Worm (Caenorhabditis elegans) whole organism, early embryonic: Measurements from ENCODE around the gene R10E4.9.

Experiments
- B0310.2 ChIP-seq: sonication (generic microtip); optimal IDR thresholded peaks from 2 replicates; lab custom pipeline; 2016; ENCODE audit warnings: mild to moderate bottlenecking, missing genetic modification characterization, missing compliant biosample characterization
- F13C5.2 ChIP-seq: sonication (generic microtip); optimal IDR thresholded peaks from 2 replicates; lab custom pipeline; 2017; ENCODE audit warnings: mild to moderate bottlenecking, missing genetic modification characterization, inconsistent platforms, missing compliant biosample characterization
- aly-1 ChIP-seq: sonication (generic microtip); optimal IDR thresholded peaks from 2 replicates; lab custom pipeline; 2016; ENCODE audit warnings: missing genetic modification characterization, missing compliant biosample characterization
- ama-1 ChIP-seq: fragments of 150-350 bp; optimal IDR thresholded peaks from 2 replicates; lab custom pipeline; 2014
- ceh-13 ChIP-seq: fragments of 200-800 bp; sonication (Bioruptor generic); optimal IDR thresholded peaks from 2 replicates; lab custom pipeline; 2018; ENCODE audit warnings: mild to moderate bottlenecking, missing genetic modification characterization, missing compliant biosample characterization
- ceh-36 ChIP-seq: sonication (generic microtip); optimal IDR thresholded peaks from 2 replicates; lab custom pipeline; 2016; ENCODE audit warnings: missing genetic modification characterization, inconsistent platforms, missing compliant biosample characterization
- ets-7 ChIP-seq: sonication (generic microtip); optimal IDR thresholded peaks from 2 replicates; lab custom pipeline; 2016; ENCODE audit warnings: missing genotype, missing genetic modification characterization, missing compliant biosample characterization
- flt-1 ChIP-seq: fragments of 200-800 bp; sonication (Bioruptor generic); IDR thresholded peaks from 2 replicates; pipeline ENCODE4 v1.3.6; 2022; ENCODE audit warnings: missing genetic modification characterization, missing compliant biosample characterization
- hmbx-1 ChIP-seq: sonication (generic microtip); optimal IDR thresholded peaks from 2 replicates; lab custom pipeline; 2016; ENCODE audit warnings: mild to moderate bottlenecking, missing genetic modification characterization, missing compliant biosample characterization
- hmg-4 ChIP-seq: fragments of 200-800 bp; sonication (Bioruptor generic); optimal IDR thresholded peaks from 2 replicates; lab custom pipeline; 2018; ENCODE audit warnings: mild to moderate bottlenecking, missing genetic modification characterization, missing compliant biosample characterization
- hnd-1 ChIP-seq: sonication (generic microtip); optimal IDR thresholded peaks from 2 replicates; lab custom pipeline; 2016; ENCODE audit warnings: missing genetic modification characterization, missing compliant biosample characterization
- pes-1 ChIP-seq: fragments of 200-800 bp; sonication (Bioruptor generic); IDR thresholded peaks from 2 replicates; pipeline ENCODE4 v1.3.6; 2022; ENCODE audit warnings: missing genetic modification reagents, missing genetic modification characterization, missing compliant biosample characterization
- scrt-1 ChIP-seq: fragments of 200-800 bp; sonication (Bioruptor generic); IDR thresholded peaks from 2 replicates; pipeline ENCODE4 v1.3.6; 2022; ENCODE audit warnings: missing genetic modification characterization, missing compliant biosample characterization
- sea-1 ChIP-seq: fragments of 200-800 bp; sonication (Bioruptor generic); conservative IDR thresholded peaks from 2 replicates; pipeline ENCODE4 v1.3.6; 2022; ENCODE audit warnings: missing genetic modification characterization, missing compliant biosample characterization
- tbx-11 ChIP-seq: fragments of 200-800 bp; sonication (Bioruptor generic); IDR thresholded peaks from 2 replicates; pipeline ENCODE4 v1.3.6; 2022; ENCODE audit warnings: missing genetic modification characterization, missing compliant biosample characterization
- tbx-37 ChIP-seq: fragments of 200-800 bp; sonication (Bioruptor generic); conservative IDR thresholded peaks from 2 replicates; pipeline ENCODE4 v1.3.6; 2022; ENCODE audit warnings: missing genetic modification reagents, missing genetic modification characterization, missing compliant biosample characterization
- tra-4 ChIP-seq: sonication (generic microtip); optimal IDR thresholded peaks from 2 replicates; lab custom pipeline; 2017; ENCODE audit warnings: missing genetic modification characterization, missing compliant biosample characterization

The R10E4.9 gene

DNA sequence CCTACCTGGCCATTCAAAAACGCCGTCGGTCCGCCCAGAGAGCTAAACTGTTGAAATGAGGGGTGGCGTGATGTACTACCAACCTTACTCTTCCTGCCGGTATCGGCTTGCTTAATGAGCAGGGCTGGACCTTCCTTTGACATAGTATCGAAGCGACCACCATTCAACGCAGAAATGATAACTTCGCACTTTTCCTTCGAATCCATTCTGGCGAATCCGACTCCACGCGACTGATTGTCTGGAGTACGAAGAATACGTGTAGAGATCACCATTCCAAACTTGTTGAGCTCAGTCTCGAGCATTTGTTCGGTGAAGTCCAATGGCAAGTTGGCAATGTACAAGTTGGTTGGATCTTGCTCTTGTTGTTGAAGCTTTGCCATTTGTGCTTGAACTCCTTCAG, 24.0 kb downstream of the R10E4.9 start:
- TF ChIP-seq ama-1 (lab: Kevin White, UChicago) (no peak), sea-1 (GFP tag; lab: Robert Waterston, UW) (no peak), ets-7 (no peak)

- no peak; the same call in 1 of the 2 replicates for TF ChIP-seq pes-1 (GFP tag; lab: Robert Waterston, UW)
- TF ChIP-seq F13C5.2 (tag; lab: Kevin White, UChicago) = no peak
- TF ChIP-seq ets-7 = no peak
- TF ChIP-seq ama-1 (lab: Kevin White, UChicago) = peak; percentile 11
- TF ChIP-seq ceh-36 (tag; lab: Kevin White, UChicago) = no peak
- TF ChIP-seq aly-1 (tag; lab: Kevin White, UChicago) = no peak
- no peak for TF ChIP-seq sea-1 (GFP tag; lab: Robert Waterston, UW)
Observed at ce11 chrIII:4277762-4278161, 24.4 kb downstream of the R10E4.9 start.

- TF ChIP-seq tra-4 (tag; lab: Kevin White, UChicago) = no peak
- TF ChIP-seq ama-1 (lab: Kevin White, UChicago) = peak; percentile 94
- TF ChIP-seq pes-1 (GFP tag; lab: Robert Waterston, UW) = no peak
Observed at ce11 chrIII:4276277-4276676, 25.9 kb downstream of the R10E4.9 start.

DNA sequence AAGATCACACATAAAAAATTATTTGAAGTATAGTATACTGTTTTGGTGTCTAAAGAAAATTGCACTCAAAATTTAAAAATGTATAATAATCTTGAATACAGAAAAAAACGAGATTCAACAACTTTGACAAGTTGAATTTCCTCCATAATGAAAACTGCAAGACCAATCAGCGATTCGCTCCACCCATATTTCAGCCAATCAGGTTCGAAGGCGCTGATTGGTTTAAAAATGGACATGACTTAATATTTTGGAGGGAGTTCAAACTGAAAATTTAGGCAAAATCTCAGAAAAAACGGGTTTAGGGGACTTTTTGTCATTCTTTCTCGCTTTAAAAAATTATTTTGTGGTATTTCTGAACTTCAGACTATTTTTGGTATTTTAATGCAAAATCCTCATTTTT, 26.5 kb downstream of the R10E4.9 start:
- TF ChIP-seq sea-1 (GFP tag; lab: Robert Waterston, UW) (no peak), ama-1 (lab: Kevin White, UChicago) (peak; percentile 41)

DNA sequence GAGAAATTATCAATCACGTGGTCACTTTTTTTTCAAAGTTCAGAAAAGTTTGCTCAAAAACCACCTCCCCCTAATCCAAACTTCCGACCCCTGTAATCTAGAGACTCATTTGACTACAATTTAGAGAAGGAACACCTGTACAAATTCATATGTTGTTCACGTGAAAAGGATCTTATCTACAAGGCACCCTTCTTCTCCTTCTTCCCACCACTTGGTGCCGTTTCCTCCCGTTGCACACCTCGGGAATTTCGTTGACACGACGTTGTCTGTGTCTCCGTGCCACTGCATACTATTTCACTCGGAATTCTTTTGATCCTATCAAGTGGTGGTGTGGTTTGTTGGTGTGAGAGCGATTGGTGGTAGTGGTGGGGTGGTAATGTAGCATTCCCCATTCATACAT, 27.7 kb downstream of the R10E4.9 start:
- no peak for TF ChIP-seq hnd-1 (tag; lab: Kevin White, UChicago)
- peak; percentile 26 for TF ChIP-seq hmg-4 (GFP tag; lab: Kevin White, UChicago)

DNA sequence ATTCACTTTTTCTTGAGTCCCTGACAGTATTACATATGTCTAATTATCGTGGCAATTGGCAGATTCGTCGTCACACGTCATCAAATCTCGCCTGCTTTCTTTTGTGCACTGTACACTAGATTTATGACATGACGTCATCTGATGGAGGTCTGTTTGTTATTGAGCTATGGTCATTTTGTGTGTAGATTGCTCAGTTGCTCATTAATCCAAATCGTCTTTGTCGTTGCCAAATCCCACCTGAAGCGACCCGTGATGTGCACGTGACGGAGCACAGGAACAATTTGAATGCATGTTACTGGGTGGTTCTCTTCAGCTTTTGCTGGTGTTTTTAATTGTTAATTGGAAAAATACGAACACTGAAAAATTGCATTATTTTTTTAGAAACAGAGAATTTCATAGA, 29.3 kb downstream of the R10E4.9 start:
- peak; percentile 69 for TF ChIP-seq ceh-36 (tag; lab: Kevin White, UChicago)
- TF ChIP-seq tbx-37 (GFP tag; lab: Robert Waterston, UW) = no peak

DNA sequence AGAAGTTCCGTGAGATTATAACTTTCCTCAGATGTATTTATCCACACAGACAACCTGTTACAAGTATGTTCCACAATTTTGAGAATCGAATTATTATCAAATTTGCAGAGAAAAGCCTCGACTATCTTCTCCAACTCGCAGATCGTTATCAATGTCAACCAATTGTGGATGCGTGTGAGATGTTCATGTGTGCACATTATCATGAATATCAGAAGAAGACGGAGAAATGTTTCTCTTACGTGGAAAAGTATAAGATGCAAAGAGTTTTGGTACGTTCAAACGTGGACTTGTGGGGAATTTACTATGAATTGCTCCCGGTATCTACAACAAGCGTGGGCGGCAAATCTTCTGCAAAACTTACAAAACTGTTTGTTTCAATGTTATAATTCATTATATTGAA, 31.1 kb downstream of the R10E4.9 start:
- no peak for TF ChIP-seq tbx-11 (GFP tag; lab: Robert Waterston, UW)
- TF ChIP-seq F13C5.2 (tag; lab: Kevin White, UChicago) = no peak
- no peak for TF ChIP-seq hnd-1 (tag; lab: Kevin White, UChicago)
- no peak for TF ChIP-seq ceh-13 (GFP tag; lab: Kevin White, UChicago)
- no peak for TF ChIP-seq B0310.2 (tag; lab: Kevin White, UChicago)
- TF ChIP-seq aly-1 (tag; lab: Kevin White, UChicago) = no peak
- TF ChIP-seq flt-1 (GFP tag; lab: Robert Waterston, UW) = no peak
- no peak for TF ChIP-seq tbx-37 (GFP tag; lab: Robert Waterston, UW)

- TF ChIP-seq ceh-36 (tag; lab: Kevin White, UChicago) = no peak
- TF ChIP-seq F13C5.2 (tag; lab: Kevin White, UChicago) = peak; percentile 2
- no peak for TF ChIP-seq hmg-4 (GFP tag; lab: Kevin White, UChicago)
- TF ChIP-seq ceh-13 (GFP tag; lab: Kevin White, UChicago) = no peak
- no peak for TF ChIP-seq aly-1 (tag; lab: Kevin White, UChicago)
- TF ChIP-seq pes-1 (GFP tag; lab: Robert Waterston, UW) = no peak
Observed at ce11 chrIII:4269220-4269935, 32.8 kb downstream of the R10E4.9 start, which contains the start of the genes sftb-1 and R10E4.1. Gene sftb-1, minus strand, starts transcription at chrIII:4269270. Gene R10E4.1, plus strand, starts transcription at chrIII:4269743.

DNA sequence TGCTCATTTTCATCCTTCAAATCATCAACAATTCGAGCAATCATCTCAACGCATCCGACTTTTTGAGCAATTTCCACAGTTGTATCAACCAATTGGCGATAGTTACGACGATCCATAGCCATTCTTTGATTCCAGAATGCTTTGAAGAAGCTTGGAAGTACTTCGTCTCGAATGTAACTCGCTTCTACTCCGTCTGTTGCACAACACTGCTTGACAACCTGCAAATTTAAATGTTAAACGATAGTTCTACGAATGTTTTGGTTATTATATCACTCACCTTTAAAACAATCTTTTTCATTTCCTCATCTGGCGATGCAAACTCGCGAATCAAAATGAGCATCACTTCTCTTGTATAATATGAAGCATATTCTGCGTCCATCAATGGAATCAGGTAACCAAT, 36.3 kb downstream of the R10E4.9 start:
- TF ChIP-seq ama-1 (lab: Kevin White, UChicago) (no peak), tbx-11 (GFP tag; lab: Robert Waterston, UW) (no peak), F13C5.2 (tag; lab: Kevin White, UChicago) (no peak)

ce11 chrIII:4263048-4263447, 39.1 kb downstream of the R10E4.9 start, which contains the start of gene T08A11.1:
Gene T08A11.1, minus strand, starts transcription at chrIII:4263148.
- TF ChIP-seq hmbx-1 (tag; lab: Kevin White, UChicago) = no peak
- TF ChIP-seq aly-1 (tag; lab: Kevin White, UChicago) = no peak
- no peak for TF ChIP-seq hmg-4 (GFP tag; lab: Kevin White, UChicago)
- no peak for TF ChIP-seq scrt-1 (GFP tag; lab: Robert Waterston, UW)
- TF ChIP-seq tbx-37 (GFP tag; lab: Robert Waterston, UW) = no peak
- no peak for TF ChIP-seq ama-1 (lab: Kevin White, UChicago)
- no peak for TF ChIP-seq tra-4 (tag; lab: Kevin White, UChicago)
- TF ChIP-seq ceh-13 (GFP tag; lab: Kevin White, UChicago) = no peak
- no peak for TF ChIP-seq tbx-11 (GFP tag; lab: Robert Waterston, UW)
- TF ChIP-seq flt-1 (GFP tag; lab: Robert Waterston, UW) = no peak
- no peak for TF ChIP-seq hnd-1 (tag; lab: Kevin White, UChicago)
